Worm (Caenorhabditis elegans) whole organism, L3 larva: Measurements from ENCODE around the gene R05G6.3.

Source experiments
- elt-1 ChIP-seq: fragments of 150-350 bp; optimal IDR thresholded peaks from 2 replicates; lab custom pipeline; 2014; ENCODE audit warnings: missing biosample characterization, missing genetic modification characterization
- lin-39 ChIP-seq: fragments of 150-350 bp; optimal IDR thresholded peaks from 2 replicates; lab custom pipeline; 2018; ENCODE audit warnings: missing biosample characterization, missing genetic modification reagents, missing genetic modification characterization
- nhr-23 ChIP-seq: fragments of 150-350 bp; optimal IDR thresholded peaks from 2 replicates; lab custom pipeline; 2014; ENCODE audit warnings: missing biosample characterization, missing genetic modification reagents, missing genetic modification characterization
- nhr-237 ChIP-seq: fragments of 150-350 bp; optimal IDR thresholded peaks from 2 replicates; lab custom pipeline; 2014; ENCODE audit warnings: missing biosample characterization, missing genetic modification characterization
- nhr-25 ChIP-seq: sonication (generic microtip); optimal IDR thresholded peaks from 2 replicates; lab custom pipeline; 2017; ENCODE audit warnings: missing biosample characterization, missing genetic modification characterization
- nhr-76 ChIP-seq: fragments of 150-350 bp; sonication (generic microtip); optimal IDR thresholded peaks from 5 replicates; lab custom pipeline; 2014; ENCODE audit warnings: missing biosample characterization, missing genetic modification characterization
- pha-4 ChIP-seq: fragments of 150-350 bp; optimal IDR thresholded peaks from 2 replicates; lab custom pipeline; 2014; ENCODE audit warnings: missing biosample characterization, missing genetic modification reagents, missing genetic modification characterization
- sea-2 ChIP-seq: fragments of 150-350 bp; sonication (generic microtip); optimal IDR thresholded peaks from 4 replicates; lab custom pipeline; 2014; ENCODE audit warnings: missing biosample characterization, missing genetic modification reagents, missing genetic modification characterization
- skn-1 ChIP-seq: fragments of 150-350 bp; optimal IDR thresholded peaks from 2 replicates; lab custom pipeline; 2014; ENCODE audit warnings: missing biosample characterization, missing genetic modification characterization
- zag-1 ChIP-seq: fragments of 150-350 bp; optimal IDR thresholded peaks from 2 replicates; lab custom pipeline; 2014; ENCODE audit warnings: missing biosample characterization, missing genetic modification characterization

ce11 chrIV:7516167-7516566 lies at the start of gene R05G6.3, which contains the start of gene R05G6.9:
- TF ChIP-seq nhr-76 (tag; lab: Kevin White, UChicago) (no peak), sea-2 (GFP tag; lab: Kevin White, UChicago) (no peak), pha-4 (tag; lab: Kevin White, UChicago) (no peak), zag-1 (tag; lab: Kevin White, UChicago) (no peak), nhr-237 (tag; lab: Kevin White, UChicago) (no peak), nhr-23 (tag; lab: Kevin White, UChicago) (no peak), skn-1 (tag; lab: Kevin White, UChicago) (no peak), lin-39 (tag; lab: Kevin White, UChicago) (no peak), elt-1 (no peak), nhr-25 (no peak)
